Fruit fly (Drosophila melanogaster): ENCODE data around the gene nonC.

The nonC gene

dm6 chrX:6813678-6814077 lies 10.6 kb upstream of the nonC start, which contains the start of gene iav:
iav (plus strand) TSS chrX:6813978.
- TF ChIP-seq psq (optimal IDR thresholded peaks at IDR 0.05) (no peak), usp (GFP tag; optimal IDR thresholded peaks at IDR 0.05) (no peak), pan (optimal IDR thresholded peaks at IDR 0.05) (no peak), CG8478 (optimal IDR thresholded peaks at IDR 0.05) (no peak), Dll (optimal IDR thresholded peaks at IDR 0.05) (no peak)

DNA sequence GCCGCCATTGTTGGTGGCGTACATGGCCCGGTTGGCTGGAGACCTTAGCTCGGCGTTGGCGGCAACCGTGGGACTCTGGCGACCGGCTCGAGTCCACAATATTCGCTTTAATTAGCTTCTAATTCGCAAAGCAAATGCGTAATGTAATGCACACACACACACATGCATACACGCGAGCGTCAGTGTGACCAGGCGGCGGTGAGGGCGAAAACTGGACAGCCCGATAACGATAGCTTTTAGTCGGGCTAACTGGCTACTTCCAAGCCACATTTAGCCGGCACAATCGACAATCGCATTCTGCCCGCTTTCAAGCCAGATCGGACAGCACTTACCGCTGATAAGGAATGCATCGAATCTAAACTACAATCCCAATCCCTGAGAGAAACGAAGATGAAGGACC lies 3.6 kb upstream of the nonC start, which contains the start of the genes Nf-YC and xit:
Nf-YC (minus strand) TSS at position 217 of the 400 bp plus-strand sequence.
xit (plus strand) TSS at position 314 of the 400 bp plus-strand sequence.
- TF ChIP-seq CG8478 (optimal IDR thresholded peaks at IDR 0.05) (no peak), pan (optimal IDR thresholded peaks at IDR 0.05) (no peak)

- TF ChIP-seq Dll (optimal IDR thresholded peaks at IDR 0.05) (no peak), usp (GFP tag; optimal IDR thresholded peaks at IDR 0.05) (no peak), psq (optimal IDR thresholded peaks at IDR 0.05) (no peak), pan (optimal IDR thresholded peaks at IDR 0.05) (no peak), EcR (GFP tag; optimal IDR thresholded peaks at IDR 0.05) (no peak), CG8478 (optimal IDR thresholded peaks at IDR 0.05) (no peak)
Measured at dm6 chrX:6822904-6823303, 1.4 kb upstream of the nonC start, which contains the start of gene Atx-1. Atx-1 (plus strand) TSS chrX:6823204.

- TF ChIP-seq usp (GFP tag; optimal IDR thresholded peaks at IDR 0.05) (no peak), psq (optimal IDR thresholded peaks at IDR 0.05) (no peak)
Measured at dm6 chrX:6832584-6832983, 8.3 kb downstream of the nonC start, which contains the start of gene mAChR-C. mAChR-C (minus strand) TSS chrX:6832684.

dm6 chrX:6843841-6844440 lies 19.6 kb downstream of the nonC start, which contains the start of the genes CG14435 and Tmf:
CG14435 (minus strand) TSS chrX:6843921.
Tmf (plus strand) TSS chrX:6844341.
- TF ChIP-seq usp (GFP tag; optimal IDR thresholded peaks at IDR 0.05) (no peak), Dll (optimal IDR thresholded peaks at IDR 0.05) (no peak)

DNA sequence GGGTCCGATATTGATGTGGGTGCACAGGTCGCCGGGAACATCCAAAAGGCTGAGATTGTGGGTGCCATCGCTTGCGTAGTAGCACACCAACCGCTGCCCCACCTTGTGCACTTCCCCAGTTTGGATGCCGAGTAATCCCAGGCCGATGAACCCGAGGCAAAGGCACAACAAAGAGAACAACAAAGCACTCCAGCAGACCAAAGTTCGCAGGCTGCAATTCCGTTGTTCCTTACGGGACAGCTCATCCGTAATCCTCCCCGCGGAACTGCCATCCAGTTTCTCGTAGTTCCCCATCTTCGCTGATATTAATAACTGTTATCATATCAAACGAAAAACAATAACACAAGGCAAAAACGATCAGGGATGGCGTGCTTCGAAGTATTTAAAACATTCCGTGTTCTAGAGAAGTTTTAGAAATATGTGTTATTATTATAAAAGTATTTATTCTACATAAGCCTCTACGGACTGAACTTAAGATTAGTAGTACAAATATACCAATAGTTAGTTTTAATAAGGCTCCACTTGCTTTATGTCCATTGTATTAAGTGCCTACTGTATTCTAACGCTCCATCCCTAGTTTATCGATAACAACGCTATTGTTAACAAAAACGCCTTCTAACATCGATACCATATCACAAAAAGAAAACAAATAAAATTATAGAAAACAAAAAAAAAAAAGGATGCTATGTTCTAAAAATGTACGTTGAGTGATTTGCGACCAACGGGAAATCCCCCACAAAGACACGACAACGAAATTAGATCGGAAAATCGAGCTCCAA lies 25.1 kb downstream of the nonC start, which contains the start of the genes Cht11 and CG4558:
Cht11 (minus strand) TSS at position 340 of the 779 bp plus-strand sequence.
CG4558 (plus strand) TSS at position 593 of the 779 bp plus-strand sequence.
- TF ChIP-seq usp (GFP tag; optimal IDR thresholded peaks at IDR 0.05), result no peak
- TF ChIP-seq pan (optimal IDR thresholded peaks at IDR 0.05), result no peak
- TF ChIP-seq Dll (optimal IDR thresholded peaks at IDR 0.05), result no peak
- TF ChIP-seq CG8478 (optimal IDR thresholded peaks at IDR 0.05), result no peak
- no peak for TF ChIP-seq EcR (GFP tag; optimal IDR thresholded peaks at IDR 0.05)
- TF ChIP-seq psq (optimal IDR thresholded peaks at IDR 0.05), result no peak

DNA sequence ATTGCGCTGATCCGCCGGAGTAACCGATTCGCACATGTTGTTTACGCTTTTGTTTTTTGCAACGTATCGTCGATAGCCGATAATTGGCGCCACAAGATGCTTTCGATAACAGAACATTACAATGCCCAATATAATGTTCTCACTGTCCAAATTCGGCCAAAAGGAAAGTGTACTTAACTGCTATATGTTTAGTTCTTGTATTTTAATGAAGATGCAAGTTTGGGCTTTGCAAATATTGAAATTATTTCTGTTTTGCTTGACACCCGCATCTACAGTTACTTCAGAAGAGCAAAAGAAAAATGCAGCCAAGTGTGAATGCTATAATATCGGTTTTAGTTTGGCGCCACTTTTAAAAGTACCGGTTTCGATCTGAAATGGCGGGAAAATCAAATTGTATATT lies 28.3 kb downstream of the nonC start:
- TF ChIP-seq pan (optimal IDR thresholded peaks at IDR 0.05), result no peak
- no peak for TF ChIP-seq usp (GFP tag; optimal IDR thresholded peaks at IDR 0.05)
- no peak for TF ChIP-seq CG8478 (optimal IDR thresholded peaks at IDR 0.05)
- TF ChIP-seq psq (optimal IDR thresholded peaks at IDR 0.05), result no peak
- TF ChIP-seq Dll (optimal IDR thresholded peaks at IDR 0.05), result no peak
- no peak for TF ChIP-seq EcR (GFP tag; optimal IDR thresholded peaks at IDR 0.05)

- no peak for TF ChIP-seq Dll (optimal IDR thresholded peaks at IDR 0.05)
- no peak for TF ChIP-seq CG8478 (optimal IDR thresholded peaks at IDR 0.05)
Measured at dm6 chrX:6853384-6853783, 29.1 kb downstream of the nonC start.

dm6 chrX:6854563-6854962 lies 30.3 kb downstream of the nonC start:
- no peak for TF ChIP-seq pan (optimal IDR thresholded peaks at IDR 0.05)
- no peak for TF ChIP-seq EcR (GFP tag; optimal IDR thresholded peaks at IDR 0.05)
- TF ChIP-seq psq (optimal IDR thresholded peaks at IDR 0.05), result no peak
- no peak for TF ChIP-seq CG8478 (optimal IDR thresholded peaks at IDR 0.05)
- TF ChIP-seq usp (GFP tag; optimal IDR thresholded peaks at IDR 0.05), result no peak
- no peak for TF ChIP-seq Dll (optimal IDR thresholded peaks at IDR 0.05)

- TF ChIP-seq psq (optimal IDR thresholded peaks at IDR 0.05), result no peak
- no peak for TF ChIP-seq CG8478 (optimal IDR thresholded peaks at IDR 0.05)
- no peak for TF ChIP-seq pan (optimal IDR thresholded peaks at IDR 0.05)
- TF ChIP-seq Dll (optimal IDR thresholded peaks at IDR 0.05), result no peak
- no peak for TF ChIP-seq EcR (GFP tag; optimal IDR thresholded peaks at IDR 0.05)
- TF ChIP-seq usp (GFP tag; optimal IDR thresholded peaks at IDR 0.05), result no peak
Measured at dm6 chrX:6855366-6856200, 31.3 kb downstream of the nonC start.

dm6 chrX:6856332-6856995 lies 32.2 kb downstream of the nonC start:
- peak; percentile 51 to 84 for TF ChIP-seq EcR (GFP tag; optimal IDR thresholded peaks at IDR 0.05)
- no peak for TF ChIP-seq pan (optimal IDR thresholded peaks at IDR 0.05)
- TF ChIP-seq usp (GFP tag; optimal IDR thresholded peaks at IDR 0.05), result no peak
- no peak for TF ChIP-seq Dll (optimal IDR thresholded peaks at IDR 0.05)
- no peak for TF ChIP-seq CG8478 (optimal IDR thresholded peaks at IDR 0.05)
- no peak for TF ChIP-seq psq (optimal IDR thresholded peaks at IDR 0.05)
